Fruit fly (Drosophila melanogaster) whole organism, wandering third instar larva: ENCODE measurements around the gene Tpr2.

ENCODE experiments used
- Abd-B ChIP-seq: fragments of >200 bp; optimal IDR thresholded peaks from 2 replicates; lab custom pipeline; 2017; ENCODE audit warnings: missing biosample characterization, missing genetic modification characterization
- CG32264 ChIP-seq: fragments of 200-800 bp; sonication (Bioruptor generic); optimal IDR thresholded peaks from 2 replicates; lab custom pipeline; 2016; ENCODE audit warnings: missing biosample characterization, missing genetic modification characterization
- CG9705 ChIP-seq: fragments of 200-800 bp; sonication (Bioruptor generic); optimal IDR thresholded peaks from 2 replicates; lab custom pipeline; 2018; ENCODE audit warnings: missing biosample characterization, mild to moderate bottlenecking, missing genetic modification characterization
- CrebA ChIP-seq: fragments of 200-800 bp; sonication (Bioruptor generic); optimal IDR thresholded peaks from 2 replicates; lab custom pipeline; 2016; ENCODE audit warnings: missing biosample characterization, mild to moderate bottlenecking, missing genetic modification characterization, borderline replicate concordance
- Dfd ChIP-seq: fragments of >200 bp; optimal IDR thresholded peaks from 2 replicates; lab custom pipeline; 2017; ENCODE audit warnings: missing biosample characterization, missing genetic modification characterization
- Dif ChIP-seq: fragments of 200-275, 200-300 bp; sonication (Bioruptor generic); optimal IDR thresholded peaks from 2 replicates; lab custom pipeline; 2018; ENCODE audit warnings: missing biosample characterization, missing genetic modification characterization; ENCODE audit not compliant: partially characterized antibody
- GATAd ChIP-seq: sonication (Bioruptor generic); optimal IDR thresholded peaks from 2 replicates; lab custom pipeline; 2016; ENCODE audit warnings: missing biosample characterization, missing genetic modification characterization
- HLH106 ChIP-seq: fragments of 200-800 bp; optimal IDR thresholded peaks from 3 replicates; lab custom pipeline; 2019; ENCODE audit warnings: missing biosample characterization, mild to moderate bottlenecking, missing genetic modification characterization, moderate library complexity
- Hnf4 ChIP-seq: fragments of 200-800 bp; sonication (Bioruptor generic); optimal IDR thresholded peaks from 2 replicates; lab custom pipeline; 2016; ENCODE audit warnings: missing biosample characterization, mild to moderate bottlenecking, missing genetic modification characterization
- Hr78 ChIP-seq: fragments of >200 bp; optimal IDR thresholded peaks from 2 replicates; lab custom pipeline; 2017; ENCODE audit warnings: missing biosample characterization, missing genetic modification characterization
- Hr83 ChIP-seq: fragments of 200-300 bp; sonication (Bioruptor generic); optimal IDR thresholded peaks from 2 replicates; lab custom pipeline; 2016; ENCODE audit warnings: missing biosample characterization, mild to moderate bottlenecking, missing genetic modification characterization, moderate library complexity; ENCODE audit not compliant: poor library complexity, severe bottlenecking
- Jra ChIP-seq: sonication (Bioruptor generic); optimal IDR thresholded peaks from 2 replicates; lab custom pipeline; 2016; ENCODE audit warnings: missing biosample characterization, missing genetic modification characterization
- Mio ChIP-seq: sonication (Bioruptor generic); optimal IDR thresholded peaks from 2 replicates; lab custom pipeline; 2016; ENCODE audit warnings: missing biosample characterization, missing genetic modification characterization
- Myc ChIP-seq: fragments of >200 bp; optimal IDR thresholded peaks from 2 replicates; lab custom pipeline; 2017
- N ChIP-seq: fragments of >200 bp; optimal IDR thresholded peaks from 2 replicates; lab custom pipeline; 2018; ENCODE audit warnings: missing biosample characterization, missing external identifiers, missing genetic modification characterization
- OdsH ChIP-seq: fragments of 200-800 bp; sonication (Bioruptor generic); optimal IDR thresholded peaks from 2 replicates; lab custom pipeline; 2016; ENCODE audit warnings: missing biosample characterization, mild to moderate bottlenecking, missing genetic modification characterization
- Rel ChIP-seq, 2 experiments: fragments of 200-800 bp; sonication (Bioruptor generic) in 1 of 2; optimal IDR thresholded peaks; 2 replicates in 1 of 2; 3 replicates in 1 of 2; lab custom pipeline; 2016 to 2019; ENCODE audit warnings: mild to moderate bottlenecking in 2 of 2, missing biosample characterization in 2 of 2, missing genetic modification characterization in 2 of 2, moderate library complexity in 1 of 2
- Sp1 ChIP-seq: fragments of 200-800 bp; sonication (Bioruptor generic); optimal IDR thresholded peaks from 3 replicates; lab custom pipeline; 2019; ENCODE audit warnings: missing biosample characterization, mild to moderate bottlenecking, missing genetic modification characterization, moderate library complexity
- Vsx2 ChIP-seq: fragments of 200-300, 225-300 bp; sonication (Bioruptor generic); optimal IDR thresholded peaks from 2 replicates; lab custom pipeline; 2018; ENCODE audit warnings: missing biosample characterization, missing genetic modification characterization; ENCODE audit not compliant: partially characterized antibody
- br ChIP-seq: fragments of 200-800 bp; sonication (Bioruptor generic); optimal IDR thresholded peaks from 2 replicates; lab custom pipeline; 2016; ENCODE audit warnings: missing biosample characterization, missing genetic modification characterization
- brk ChIP-seq: fragments of 200-800 bp; sonication (Bioruptor generic); optimal IDR thresholded peaks from 2 replicates; lab custom pipeline; 2016; ENCODE audit warnings: missing biosample characterization, mild to moderate bottlenecking, missing genetic modification characterization
- dl ChIP-seq, 2 experiments: fragments of 175-275, 200-275 bp in 1 of 2; fragments of 200-275 bp in 1 of 2; sonication (Bioruptor generic); optimal IDR thresholded peaks; lab custom pipeline; 2018; ENCODE audit warnings: mild to moderate bottlenecking in 2 of 2, missing biosample characterization in 2 of 2, missing genetic modification characterization in 2 of 2, moderate library complexity in 2 of 2; ENCODE audit not compliant: partially characterized antibody in 2 of 2, insufficient read depth in 1 of 2
- dmrt93B ChIP-seq: fragments of 200-800 bp; sonication (Bioruptor generic); optimal IDR thresholded peaks from 2 replicates; lab custom pipeline; 2018; ENCODE audit warnings: missing biosample characterization, mild to moderate bottlenecking, missing genetic modification characterization
- dsf ChIP-seq: sonication (Bioruptor generic); optimal IDR thresholded peaks from 2 replicates; lab custom pipeline; 2016; ENCODE audit warnings: missing biosample characterization, missing genetic modification characterization, borderline replicate concordance
- ey ChIP-seq: fragments of 200-800 bp; sonication (Bioruptor generic); optimal IDR thresholded peaks from 2 replicates; lab custom pipeline; 2016; ENCODE audit warnings: missing biosample characterization, missing genetic modification characterization
- foxo ChIP-seq, 2 experiments: fragments of 200-800 bp; sonication (Bioruptor generic); optimal IDR thresholded peaks; 2 replicates in 1 of 2; 3 replicates in 1 of 2; lab custom pipeline; 2016 to 2017; ENCODE audit warnings: missing biosample characterization in 2 of 2, missing genetic modification characterization in 2 of 2
- fru ChIP-seq: fragments of 200-800 bp; sonication (Bioruptor generic); optimal IDR thresholded peaks from 3 replicates; lab custom pipeline; 2016; ENCODE audit warnings: missing biosample characterization, mild to moderate bottlenecking, missing genetic modification characterization
- h ChIP-seq: fragments of 200-800 bp; sonication (Bioruptor generic); optimal IDR thresholded peaks from 3 replicates; lab custom pipeline; 2016; ENCODE audit warnings: missing biosample characterization, mild to moderate bottlenecking, missing genetic modification characterization
- jim ChIP-seq: fragments of 175-275, 200-325 bp; sonication (Bioruptor generic); optimal IDR thresholded peaks from 2 replicates; lab custom pipeline; 2016; ENCODE audit warnings: missing biosample characterization, mild to moderate bottlenecking, missing genetic modification characterization
- lola ChIP-seq: fragments of >200 bp; optimal IDR thresholded peaks from 2 replicates; lab custom pipeline; 2017; ENCODE audit warnings: missing biosample characterization, missing genetic modification characterization
- pan ChIP-seq: fragments of >200 bp; optimal IDR thresholded peaks from 2 replicates; lab custom pipeline; 2017
- psq ChIP-seq: fragments of 200-800 bp; sonication (Bioruptor generic); optimal IDR thresholded peaks from 3 replicates; lab custom pipeline; 2017; ENCODE audit warnings: missing biosample characterization, mild to moderate bottlenecking, missing genetic modification characterization, moderate library complexity
- rgr ChIP-seq: fragments of 200-800 bp; sonication (Bioruptor generic); optimal IDR thresholded peaks from 3 replicates; lab custom pipeline; 2016; ENCODE audit warnings: missing biosample characterization, mild to moderate bottlenecking, missing genetic modification characterization
- sage ChIP-seq: fragments of 200-800 bp; sonication (Bioruptor generic); optimal IDR thresholded peaks from 2 replicates; lab custom pipeline; 2016; ENCODE audit warnings: missing biosample characterization, mild to moderate bottlenecking, missing genetic modification characterization
- sv ChIP-seq: fragments of 200-800 bp; sonication (Bioruptor generic); optimal IDR thresholded peaks from 3 replicates; lab custom pipeline; 2016; ENCODE audit warnings: missing biosample characterization, missing genetic modification characterization
- tai ChIP-seq: sonication (Bioruptor generic); optimal IDR thresholded peaks from 2 replicates; lab custom pipeline; 2016; ENCODE audit warnings: missing biosample characterization, missing genetic modification characterization
- usp ChIP-seq: fragments of >200 bp; optimal IDR thresholded peaks from 2 replicates; lab custom pipeline; 2017; ENCODE audit warnings: missing biosample characterization, missing genetic modification characterization
- woc ChIP-seq: sonication (Bioruptor generic); optimal IDR thresholded peaks from 2 replicates; lab custom pipeline; 2016; ENCODE audit warnings: missing biosample characterization, mild to moderate bottlenecking, missing genetic modification characterization

The Tpr2 gene

dm6 chr2L:16486001-16486793 is 5.1 kb upstream of the Tpr2 start:
- TF ChIP-seq h (GFP tag; lab: Kevin White, UChicago) (peak; percentile 51), Abd-B (no peak), GATAd (GFP tag; lab: Kevin White, UChicago) (peak; percentile 29), tai (peak; percentile 89), Hr83 (GFP tag; lab: Kevin White, UChicago) (peak; percentile 98), foxo (GFP tag; optimal IDR thresholded peaks at IDR 0.05; lab: Kevin White, UChicago) (peak in 1 of 2 experiments; percentile 54), jim (GFP tag; lab: Kevin White, UChicago) (peak; percentile 94), Dfd (GFP tag; lab: Kevin White, UChicago) (no peak), psq (GFP tag; lab: Kevin White, UChicago) (peak; percentile 69), Myc (lab: Kevin White, UChicago) (no peak), Dif (peak; percentile 80), lola (no peak), sage (GFP tag; lab: Kevin White, UChicago) (no peak), Rel (GFP tag; optimal IDR thresholded peaks at IDR 0.05; lab: Kevin White, UChicago) (no peak), Rel (tag; optimal IDR thresholded peaks at IDR 0.05; lab: Kevin White, UChicago) (peak; percentile 17), Hnf4 (GFP tag; lab: Kevin White, UChicago) (peak; percentile 77), dl (GFP tag; optimal IDR thresholded peaks at IDR 0.05; lab: Kevin White, UChicago; ENCODE audit: insufficient read depth in 1 of 2, partially characterized antibody in 2 of 2) (peak; percentile 22 to 39), OdsH (peak; percentile 53), Mio (GFP tag; lab: Kevin White, UChicago) (peak; percentile 43), sv (GFP tag; lab: Kevin White, UChicago) (no peak), dmrt93B (GFP tag; lab: Kevin White, UChicago) (peak; percentile 65), rgr (GFP tag; lab: Kevin White, UChicago) (peak; percentile 81), Jra (GFP tag; lab: Kevin White, UChicago) (peak; percentile 75), Sp1 (GFP tag; lab: Kevin White, UChicago) (peak; percentile 50), fru (peak; percentile 51), dsf (GFP tag; lab: Kevin White, UChicago) (peak; percentile 33), br (GFP tag; lab: Kevin White, UChicago) (peak; percentile 25), woc (GFP tag; lab: Kevin White, UChicago) (no peak), CrebA (GFP tag; lab: Kevin White, UChicago) (no peak), N (GFP tag; lab: Kevin White, UChicago) (peak; percentile 74), brk (peak; percentile 57), CG32264 (GFP tag; lab: Kevin White, UChicago) (peak; percentile 56), usp (GFP tag; lab: Kevin White, UChicago) (no peak), Vsx2 (GFP tag; lab: Kevin White, UChicago) (peak; percentile 39), HLH106 (peak; percentile 30), pan (no peak), ey (GFP tag; lab: Kevin White, UChicago) (peak; percentile 9), Hr78 (no peak), CG9705 (GFP tag; lab: Kevin White, UChicago) (no peak)
- TF ChIP-seq, all 38 proteins: peak for 26

- TF ChIP-seq Hr78 (no peak), Rel (GFP tag; optimal IDR thresholded peaks at IDR 0.05; lab: Kevin White, UChicago) (no peak), Rel (tag; optimal IDR thresholded peaks at IDR 0.05; lab: Kevin White, UChicago) (peak; percentile 91), N (GFP tag; lab: Kevin White, UChicago) (no peak), brk (no peak), Hr83 (GFP tag; lab: Kevin White, UChicago) (no peak), woc (GFP tag; lab: Kevin White, UChicago) (no peak), CG9705 (GFP tag; lab: Kevin White, UChicago) (no peak), GATAd (GFP tag; lab: Kevin White, UChicago) (no peak), dmrt93B (GFP tag; lab: Kevin White, UChicago) (no peak), OdsH (no peak), tai (no peak), Myc (lab: Kevin White, UChicago) (no peak), HLH106 (peak; percentile 33), Abd-B (no peak), Hnf4 (GFP tag; lab: Kevin White, UChicago) (no peak), psq (GFP tag; lab: Kevin White, UChicago) (no peak), ey (GFP tag; lab: Kevin White, UChicago) (no peak), sage (GFP tag; lab: Kevin White, UChicago) (no peak), br (GFP tag; lab: Kevin White, UChicago) (no peak), Sp1 (GFP tag; lab: Kevin White, UChicago) (no peak), Dfd (GFP tag; lab: Kevin White, UChicago) (no peak), jim (GFP tag; lab: Kevin White, UChicago) (no peak), Vsx2 (GFP tag; lab: Kevin White, UChicago) (peak; percentile 96), h (GFP tag; lab: Kevin White, UChicago) (no peak), dl (GFP tag; optimal IDR thresholded peaks at IDR 0.05; lab: Kevin White, UChicago; ENCODE audit: insufficient read depth in 1 of 2, partially characterized antibody in 2 of 2) (peak; percentile 84 to 91), CrebA (GFP tag; lab: Kevin White, UChicago) (no peak), sv (GFP tag; lab: Kevin White, UChicago) (peak; percentile 1), fru (no peak), Dif (peak; percentile 100), dsf (GFP tag; lab: Kevin White, UChicago) (no peak), lola (no peak), Mio (GFP tag; lab: Kevin White, UChicago) (no peak), usp (GFP tag; lab: Kevin White, UChicago) (no peak), pan (no peak), foxo (GFP tag; optimal IDR thresholded peaks at IDR 0.05; lab: Kevin White, UChicago) (no peak), rgr (GFP tag; lab: Kevin White, UChicago) (no peak)
Observed at dm6 chr2L:16487571-16488276, 3.6 kb upstream of the Tpr2 start, which contains the start of gene Nepl8. Gene Nepl8, plus strand, starts transcription at chr2L:16488148.
